Fruit fly (Drosophila melanogaster) whole organism, embryonic: Measurements from ENCODE around the gene CG13996.

ENCODE experiments used
- Abd-B ChIP-seq: fragments of 200-800 bp; sonication (Bioruptor generic); optimal IDR thresholded peaks from 2 replicates; lab custom pipeline; 2018; ENCODE audit warnings: missing biosample characterization, mild to moderate bottlenecking, missing genetic modification characterization, moderate library complexity
- CG10267 ChIP-seq: fragments of 200-800 bp; sonication (Bioruptor generic); optimal IDR thresholded peaks from 2 replicates; lab custom pipeline; 2018; ENCODE audit warnings: missing biosample characterization, mild to moderate bottlenecking, missing genetic modification characterization, moderate library complexity
- CG12236 ChIP-seq: fragments of 200-800 bp; sonication (Bioruptor generic); optimal IDR thresholded peaks from 2 replicates; lab custom pipeline; 2016; ENCODE audit warnings: missing biosample characterization, missing genetic modification characterization
- CG13296 ChIP-seq: fragments of 200-800 bp; sonication (Bioruptor generic); optimal IDR thresholded peaks from 3 replicates; lab custom pipeline; 2018; ENCODE audit warnings: missing biosample characterization, mild to moderate bottlenecking, missing genetic modification characterization
- CG14667 ChIP-seq: fragments of 200-800 bp; sonication (Bioruptor generic); IDR thresholded peaks from 2 replicates; pipeline ENCODE4 v1.3.6; 2022; ENCODE audit warnings: missing biosample characterization, missing genetic modification characterization
- CG15073 ChIP-seq: fragments of 200-800 bp; sonication (Bioruptor generic); optimal IDR thresholded peaks from 2 replicates; lab custom pipeline; 2016; ENCODE audit warnings: missing biosample characterization, missing genetic modification characterization
- CG16813 ChIP-seq: fragments of 200-800 bp; sonication (Bioruptor generic); IDR thresholded peaks from 3 replicates; pipeline ENCODE4 v1.3.6; 2022; ENCODE audit warnings: missing biosample characterization, missing genetic modification characterization; ENCODE audit not compliant: partially characterized antibody
- CG17359 ChIP-seq: fragments of 200-800 bp; sonication (Bioruptor generic); optimal IDR thresholded peaks from 3 replicates; lab custom pipeline; 2018; ENCODE audit warnings: missing biosample characterization, mild to moderate bottlenecking, missing genetic modification characterization, moderate library complexity
- CG18262 ChIP-seq: fragments of 200-800 bp; optimal IDR thresholded peaks from 3 replicates; lab custom pipeline; 2019; ENCODE audit warnings: missing biosample characterization, mild to moderate bottlenecking, missing genetic modification characterization, moderate library complexity
- CG31388 ChIP-seq: fragments of 200-800 bp; sonication (Bioruptor generic); optimal IDR thresholded peaks from 2 replicates; lab custom pipeline; 2016; ENCODE audit warnings: missing biosample characterization, missing genetic modification characterization
- CG7987 ChIP-seq: fragments of 200-800 bp; sonication (Bioruptor generic); optimal IDR thresholded peaks from 2 replicates; lab custom pipeline; 2018; ENCODE audit warnings: missing biosample characterization, mild to moderate bottlenecking, missing genetic modification characterization, moderate library complexity
- CG8388 ChIP-seq: fragments of 200-800 bp; sonication (Bioruptor generic); optimal IDR thresholded peaks from 2 replicates; lab custom pipeline; 2019; ENCODE audit warnings: missing biosample characterization, mild to moderate bottlenecking, missing genetic modification characterization, moderate library complexity
- CG9215 ChIP-seq: fragments of 200-800 bp; sonication (Bioruptor generic); IDR thresholded peaks from 2 replicates; pipeline ENCODE4 v1.3.6; 2022; ENCODE audit warnings: missing biosample characterization, missing genetic modification characterization
- D19A ChIP-seq: fragments of 200-800 bp; optimal IDR thresholded peaks from 3 replicates; lab custom pipeline; 2019; ENCODE audit warnings: missing biosample characterization, mild to moderate bottlenecking, missing genetic modification characterization, moderate library complexity
- Dll ChIP-seq: fragments of 200-800 bp; sonication (Bioruptor generic); IDR thresholded peaks from 4 replicates; pipeline ENCODE4 v1.3.6; 2022; ENCODE audit warnings: missing biosample characterization, missing genetic modification characterization; ENCODE audit not compliant: partially characterized antibody
- Doc2 ChIP-seq: fragments of 200-800 bp; sonication (Bioruptor generic); IDR thresholded peaks from 2 replicates; pipeline ENCODE4 v1.3.6; 2022; ENCODE audit warnings: missing biosample characterization, missing genetic modification characterization
- E2f2 ChIP-seq: fragments of 200-800 bp; sonication (Bioruptor generic); IDR thresholded peaks from 2 replicates; pipeline ENCODE4 v1.3.6; 2022; ENCODE audit warnings: missing biosample characterization, missing genetic modification characterization
- Ets65A ChIP-seq: fragments of 200-800 bp; sonication (Bioruptor generic); peaks from one replicate; lab custom pipeline; 2016; ENCODE audit warnings: missing biosample characterization, missing genetic modification characterization
- Gsc ChIP-seq: fragments of 200-800 bp; sonication (Bioruptor generic); IDR thresholded peaks from 2 replicates; pipeline ENCODE4 v1.3.6; 2022; ENCODE audit warnings: missing biosample characterization, missing genetic modification characterization
- Lhr ChIP-seq: fragments of 200-800 bp; sonication (Bioruptor generic); optimal IDR thresholded peaks from 3 replicates; lab custom pipeline; 2017; ENCODE audit warnings: mild to moderate bottlenecking, missing biosample characterization, missing genetic modification reagents, missing genetic modification characterization
- Lim3 ChIP-seq: fragments of 200-800 bp; sonication (Bioruptor generic); IDR thresholded peaks from 2 replicates; pipeline ENCODE4 v1.3.6; 2022; ENCODE audit warnings: missing biosample characterization, missing genetic modification characterization
- Max ChIP-seq: fragments of 200-800 bp; sonication (Bioruptor generic); optimal IDR thresholded peaks from 2 replicates; lab custom pipeline; 2016; ENCODE audit warnings: missing biosample characterization, mild to moderate bottlenecking, missing genetic modification characterization
- PHDP ChIP-seq: fragments of 200-800 bp; sonication (Bioruptor generic); optimal IDR thresholded peaks from 3 replicates; lab custom pipeline; 2018; ENCODE audit warnings: missing biosample characterization, mild to moderate bottlenecking, missing genetic modification characterization, moderate library complexity
- Poxn ChIP-seq: fragments of 200-800 bp; sonication (Bioruptor generic); IDR thresholded peaks from 2 replicates; pipeline ENCODE4 v1.3.6; 2022; ENCODE audit warnings: missing biosample characterization, missing genetic modification characterization
- Scr ChIP-seq: fragments of 200-800 bp; sonication (Bioruptor generic); IDR thresholded peaks from 2 replicates; pipeline ENCODE4 v1.3.6; 2022; ENCODE audit warnings: missing biosample characterization, missing genetic modification characterization; ENCODE audit not compliant: partially characterized antibody
- Trl ChIP-seq, 3 experiments: fragments of >200 bp in 2 of 3; fragments of 200-800 bp in 1 of 3; sonication (Bioruptor generic) in 1 of 3; optimal IDR thresholded peaks; 2 replicates in 1 of 3; 3 replicates in 2 of 3; lab custom pipeline; 2016 to 2017; ENCODE audit warnings: missing biosample characterization in 1 of 3, missing genetic modification characterization in 1 of 3
- bbx ChIP-seq: fragments of 200-800 bp; sonication (Bioruptor generic); IDR thresholded peaks from 2 replicates; pipeline ENCODE4 v1.3.6; 2022; ENCODE audit warnings: missing biosample characterization, missing genetic modification characterization; ENCODE audit not compliant: partially characterized antibody
- crol ChIP-seq: fragments of 200-800 bp; sonication (Bioruptor generic); IDR thresholded peaks from 2 replicates; pipeline ENCODE4 v1.3.6; 2022; ENCODE audit warnings: missing biosample characterization, missing genetic modification characterization
- da ChIP-seq: fragments of 200-800 bp; sonication (Bioruptor generic); optimal IDR thresholded peaks from 2 replicates; lab custom pipeline; 2016; ENCODE audit warnings: missing biosample characterization, missing genetic modification characterization
- dpn ChIP-seq, 2 experiments: fragments of 200-800 bp; sonication (Bioruptor generic); optimal IDR thresholded peaks; 3 replicates each; lab custom pipeline; 2016; ENCODE audit warnings: missing biosample characterization in 2 of 2, missing genetic modification characterization in 2 of 2
- exex ChIP-seq: fragments of 200-800 bp; sonication (Bioruptor generic); optimal IDR thresholded peaks from 4 replicates; lab custom pipeline; 2018; ENCODE audit warnings: missing biosample characterization, mild to moderate bottlenecking, missing genetic modification characterization, moderate library complexity
- grn ChIP-seq: fragments of 200-800 bp; sonication (Bioruptor generic); optimal IDR thresholded peaks from 3 replicates; lab custom pipeline; 2017; ENCODE audit warnings: missing biosample characterization, missing genetic modification characterization
- jigr1 ChIP-seq: fragments of 200-800 bp; sonication (Bioruptor generic); IDR thresholded peaks from 3 replicates; pipeline ENCODE4 v1.3.6; 2022; ENCODE audit warnings: missing biosample characterization, missing genetic modification characterization
- kah ChIP-seq: fragments of 200-800 bp; sonication (Bioruptor generic); optimal IDR thresholded peaks from 2 replicates; lab custom pipeline; 2018; ENCODE audit warnings: missing biosample characterization, mild to moderate bottlenecking, missing genetic modification characterization
- knrl ChIP-seq: fragments of 200-800 bp; sonication (Bioruptor generic); IDR thresholded peaks from 3 replicates; pipeline ENCODE4 v1.3.6; 2022; ENCODE audit warnings: missing biosample characterization, missing genetic modification characterization; ENCODE audit not compliant: partially characterized antibody
- lola ChIP-seq, 3 experiments: fragments of >200 bp in 2 of 3; fragments of 200-800 bp in 1 of 3; sonication (Bioruptor generic) in 1 of 3; optimal IDR thresholded peaks; 2 replicates each; lab custom pipeline; 2017 to 2019; ENCODE audit warnings: missing biosample characterization in 3 of 3, missing genetic modification characterization in 3 of 3, mild to moderate bottlenecking in 1 of 3, moderate library complexity in 1 of 3
- mirr ChIP-seq: fragments of 200-800 bp; sonication (Bioruptor generic); optimal IDR thresholded peaks from 3 replicates; lab custom pipeline; 2018; ENCODE audit warnings: missing biosample characterization, mild to moderate bottlenecking, missing genetic modification characterization
- onecut ChIP-seq: fragments of 200-800 bp; sonication (Bioruptor generic); IDR thresholded peaks from 2 replicates; pipeline ENCODE4 v1.3.6; 2022; ENCODE audit warnings: missing biosample characterization, missing genetic modification characterization
- otp ChIP-seq: fragments of 200-800 bp; sonication (Bioruptor generic); IDR thresholded peaks from 3 replicates; pipeline ENCODE4, ENCODE4 v1.3.6; 2022; ENCODE audit warnings: missing biosample characterization, missing genetic modification characterization
- prd ChIP-seq, 3 experiments: fragments of >200 bp in 2 of 3; fragments of 200-800 bp in 1 of 3; sonication (Bioruptor generic) in 1 of 3; optimal IDR thresholded peaks in 2 of 3; IDR thresholded peaks in 1 of 3; 2 replicates in 2 of 3; 3 replicates in 1 of 3; pipeline versions ENCODE4 v1.3.6 to Lab custom; 2017 to 2022; ENCODE audit warnings: missing biosample characterization in 1 of 3, missing genetic modification characterization in 1 of 3
- rib ChIP-seq: fragments of 200-800 bp; sonication (Bioruptor generic); IDR thresholded peaks from 2 replicates; pipeline ENCODE4 v1.3.6; 2022; ENCODE audit warnings: missing biosample characterization, missing genetic modification characterization
- row ChIP-seq: fragments of 200-800 bp; sonication (Bioruptor generic); IDR thresholded peaks from 3 replicates; pipeline ENCODE4 v1.3.6; 2022; ENCODE audit warnings: missing biosample characterization, missing genetic modification characterization
- scrt ChIP-seq: fragments of 200-800 bp; sonication (Bioruptor generic); optimal IDR thresholded peaks from 2 replicates; lab custom pipeline; 2018; ENCODE audit warnings: missing biosample characterization, mild to moderate bottlenecking, missing genetic modification characterization, moderate library complexity
- sens-2 ChIP-seq: fragments of 200-800 bp; sonication (Bioruptor generic); IDR thresholded peaks from 2 replicates; pipeline ENCODE4 v1.3.6; 2022; ENCODE audit warnings: missing biosample characterization, missing genetic modification characterization
- tll ChIP-seq, 2 experiments: fragments of 200-800 bp in 1 of 2; fragments of >200 bp in 1 of 2; sonication (Bioruptor generic) in 1 of 2; optimal IDR thresholded peaks; 2 replicates each; lab custom pipeline; 2017 to 2019; ENCODE audit warnings: missing biosample characterization in 2 of 2, missing genetic modification characterization in 2 of 2, mild to moderate bottlenecking in 1 of 2, moderate library complexity in 1 of 2
- unc-4 ChIP-seq: fragments of 200-800 bp; sonication (Bioruptor generic); IDR thresholded peaks from 2 replicates; pipeline ENCODE4 v1.3.6; 2022; ENCODE audit warnings: missing biosample characterization, missing genetic modification characterization; ENCODE audit not compliant: partially characterized antibody
- yki ChIP-seq: fragments of >200 bp; optimal IDR thresholded peaks from 3 replicates; lab custom pipeline; 2018

The CG13996 gene

dm6 chr2L:6012303-6013070 is 8.1 kb upstream of the CG13996 start, which contains the start of gene CG9098:
Gene CG9098, minus strand, starts transcription at chr2L:6012338.
- TF ChIP-seq jigr1 (GFP tag; lab: Robert Waterston, UW) (no peak), exex (tag; lab: Kevin White, UChicago) (peak; percentile 65), Max (GFP tag; lab: Kevin White, UChicago) (no peak), PHDP (tag; lab: Kevin White, UChicago) (no peak), scrt (GFP tag; lab: Kevin White, UChicago) (no peak), crol (GFP tag; lab: Robert Waterston, UW) (peak; percentile 75), CG8388 (peak; percentile 62), rib (GFP tag; lab: Robert Waterston, UW) (no peak), otp (GFP tag; lab: Robert Waterston, UW) (peak; percentile 10; the same call in 1 of the 3 replicates), unc-4 (GFP tag; lab: Robert Waterston, UW) (no peak), CG14667 (GFP tag; lab: Robert Waterston, UW) (no peak), D19A (tag; lab: Kevin White, UChicago) (peak; percentile 83), prd (optimal IDR thresholded peaks at IDR 0.05; lab: Kevin White, UChicago) (no peak), prd (GFP tag; IDR thresholded peaks at IDR 0.05; lab: Robert Waterston, UW) (no peak), CG18262 (tag; lab: Kevin White, UChicago) (no peak), da (no peak), Lim3 (GFP tag; lab: Robert Waterston, UW) (peak; percentile 61; the same call in 1 of the 2 replicates), Ets65A (GFP tag; lab: Kevin White, UChicago) (peak; percentile 28), grn (GFP tag; lab: Kevin White, UChicago) (peak; percentile 72), sens-2 (GFP tag; lab: Robert Waterston, UW) (no peak), row (GFP tag; lab: Robert Waterston, UW) (peak; percentile 44; the same call in 1 of the 3 replicates), dpn (GFP tag; optimal IDR thresholded peaks at IDR 0.05; lab: Kevin White, UChicago) (no peak), Dll (GFP tag; lab: Robert Waterston, UW) (no peak), tll (GFP tag; optimal IDR thresholded peaks at IDR 0.05; lab: Kevin White, UChicago) (no peak), Abd-B (GFP tag; lab: Kevin White, UChicago) (no peak), CG13296 (no peak), mirr (GFP tag; lab: Kevin White, UChicago) (peak; percentile 82)

- no peak for TF ChIP-seq crol (GFP tag; lab: Robert Waterston, UW)
- TF ChIP-seq CG12236 (GFP tag; lab: Kevin White, UChicago): no peak
- no peak for TF ChIP-seq da
- TF ChIP-seq Scr (GFP tag; lab: Robert Waterston, UW): peak; percentile 37; the same call in 1 of the 2 replicates
- TF ChIP-seq lola (GFP tag; optimal IDR thresholded peaks at IDR 0.05; lab: Kevin White, UChicago): no peak
- no peak for TF ChIP-seq CG7987 (GFP tag; lab: Kevin White, UChicago)
- no peak for TF ChIP-seq onecut (GFP tag; lab: Robert Waterston, UW)
- no peak for TF ChIP-seq kah (GFP tag; lab: Kevin White, UChicago)
- peak; percentile 65 for TF ChIP-seq bbx
- TF ChIP-seq CG15073 (GFP tag; lab: Kevin White, UChicago): no peak
- TF ChIP-seq E2f2 (GFP tag; lab: Robert Waterston, UW): no peak
- TF ChIP-seq CG10267: no peak
- no peak for TF ChIP-seq Gsc (GFP tag; lab: Robert Waterston, UW)
- TF ChIP-seq knrl (GFP tag; lab: Robert Waterston, UW): peak; percentile 47; the same call in 2 of the 3 replicates
- TF ChIP-seq CG31388: no peak
- no peak for TF ChIP-seq CG9215 (GFP tag; lab: Robert Waterston, UW)
- no peak for TF ChIP-seq yki (lab: Kevin White, UChicago)
- no peak for TF ChIP-seq Poxn (GFP tag; lab: Robert Waterston, UW)
- TF ChIP-seq Trl (optimal IDR thresholded peaks at IDR 0.05; lab: Kevin White, UChicago): no peak
- TF ChIP-seq Trl (GFP tag; optimal IDR thresholded peaks at IDR 0.05; lab: Kevin White, UChicago): no peak
- TF ChIP-seq CG17359 (tag; lab: Kevin White, UChicago): no peak
- no peak for TF ChIP-seq Doc2 (GFP tag; lab: Robert Waterston, UW)
- TF ChIP-seq Lhr (GFP tag; lab: Kevin White, UChicago): no peak
- peak; percentile 64 for TF ChIP-seq CG16813 (GFP tag; lab: Robert Waterston, UW)
Measured at dm6 chr2L:6013071-6013417, 7.6 kb upstream of the CG13996 start.
